Fruit fly (Drosophila melanogaster) whole organism, embryonic: Measurements from ENCODE around the gene Mbs.

ENCODE experiments used
- Ada2b ChIP-seq: fragments of 200-800 bp; sonication (Bioruptor generic); IDR thresholded peaks from 2 replicates; pipeline ENCODE4 v1.3.6; 2022; ENCODE audit warnings: missing biosample characterization, missing genetic modification characterization
- Asciz ChIP-seq: fragments of 200-800 bp; sonication (Bioruptor generic); optimal IDR thresholded peaks from 2 replicates; lab custom pipeline; 2017; ENCODE audit warnings: missing biosample characterization, mild to moderate bottlenecking, missing genetic modification characterization, missing genetic modification reagents
- B-H2 ChIP-seq: fragments of 200-800 bp; sonication (Bioruptor generic); optimal IDR thresholded peaks from 2 replicates; lab custom pipeline; 2018; ENCODE audit warnings: missing biosample characterization, mild to moderate bottlenecking, missing genetic modification characterization
- Bteb2 ChIP-seq: fragments of 200-800 bp; sonication (Bioruptor generic); optimal IDR thresholded peaks from 2 replicates; lab custom pipeline; 2016; ENCODE audit warnings: missing biosample characterization, missing genetic modification characterization
- CG10209 ChIP-seq: fragments of 200-800 bp; sonication (Bioruptor generic); optimal IDR thresholded peaks from 3 replicates; lab custom pipeline; 2017; ENCODE audit warnings: missing biosample characterization, mild to moderate bottlenecking, missing genetic modification characterization, missing genetic modification reagents
- CG1024 ChIP-seq: fragments of 200-800 bp; sonication (Bioruptor generic); IDR thresholded peaks from 2 replicates; pipeline ENCODE4 v1.3.6; 2022; ENCODE audit warnings: missing biosample characterization, missing genetic modification characterization
- CG10267 ChIP-seq: fragments of 200-800 bp; sonication (Bioruptor generic); optimal IDR thresholded peaks from 2 replicates; lab custom pipeline; 2018; ENCODE audit warnings: missing biosample characterization, mild to moderate bottlenecking, missing genetic modification characterization, moderate library complexity
- CG10274 ChIP-seq: fragments of 200-800 bp; sonication (Bioruptor generic); optimal IDR thresholded peaks from 3 replicates; lab custom pipeline; 2017; ENCODE audit warnings: missing biosample characterization, mild to moderate bottlenecking, missing genetic modification characterization
- CG10979 ChIP-seq: fragments of 200-800 bp; sonication (Bioruptor generic); optimal IDR thresholded peaks from 2 replicates; lab custom pipeline; 2018; ENCODE audit warnings: missing biosample characterization, mild to moderate bottlenecking, missing genetic modification characterization, moderate library complexity
- CG1233 ChIP-seq: fragments of 200-800 bp; sonication (Bioruptor generic); optimal IDR thresholded peaks from 4 replicates; lab custom pipeline; 2018; ENCODE audit warnings: missing biosample characterization, mild to moderate bottlenecking, missing genetic modification characterization
- CG12769 ChIP-seq: fragments of 200-800 bp; sonication (Bioruptor generic); optimal IDR thresholded peaks from 2 replicates; lab custom pipeline; 2019; ENCODE audit warnings: missing biosample characterization, mild to moderate bottlenecking, missing genetic modification characterization, moderate library complexity
- CG13296 ChIP-seq: fragments of 200-800 bp; sonication (Bioruptor generic); optimal IDR thresholded peaks from 3 replicates; lab custom pipeline; 2018; ENCODE audit warnings: missing biosample characterization, mild to moderate bottlenecking, missing genetic modification characterization
- CG13894 ChIP-seq: fragments of 200-800 bp; sonication (Bioruptor generic); optimal IDR thresholded peaks from 3 replicates; lab custom pipeline; 2018; ENCODE audit warnings: missing biosample characterization, mild to moderate bottlenecking, missing genetic modification characterization, moderate library complexity
- CG15073 ChIP-seq: fragments of 200-800 bp; sonication (Bioruptor generic); optimal IDR thresholded peaks from 2 replicates; lab custom pipeline; 2016; ENCODE audit warnings: missing biosample characterization, missing genetic modification characterization
- CG15269 ChIP-seq: fragments of 200-800 bp; sonication (Bioruptor generic); optimal IDR thresholded peaks from 2 replicates; lab custom pipeline; 2018; ENCODE audit warnings: missing biosample characterization, mild to moderate bottlenecking, missing genetic modification characterization, moderate library complexity
- CG16779 ChIP-seq: fragments of 200-800 bp; sonication (Bioruptor generic); IDR thresholded peaks from 2 replicates; pipeline ENCODE4 v1.3.6; 2022; ENCODE audit warnings: missing biosample characterization, missing genetic modification characterization
- CG17328 ChIP-seq: fragments of 200-800 bp; sonication (Bioruptor generic); IDR thresholded peaks from 2 replicates; pipeline ENCODE4 v1.3.6; 2022; ENCODE audit warnings: missing biosample characterization, missing genetic modification characterization
- CG18764 ChIP-seq: fragments of 200-800 bp; sonication (Bioruptor generic); optimal IDR thresholded peaks from 3 replicates; lab custom pipeline; 2016; ENCODE audit warnings: missing biosample characterization, missing genetic modification characterization
- CG32772 ChIP-seq: fragments of 200-800 bp; sonication (Bioruptor generic); IDR thresholded peaks from 2 replicates; pipeline ENCODE4 v1.3.6; 2022; ENCODE audit warnings: missing biosample characterization, missing genetic modification characterization
- CG3407 ChIP-seq: fragments of 200-800 bp; sonication (Bioruptor generic); optimal IDR thresholded peaks from 2 replicates; lab custom pipeline; 2018; ENCODE audit warnings: missing biosample characterization, mild to moderate bottlenecking, missing genetic modification characterization
- CG3726 ChIP-seq: fragments of 200-800 bp; sonication (Bioruptor generic); IDR thresholded peaks from 3 replicates; pipeline ENCODE4, ENCODE4 v1.3.6; 2022; ENCODE audit warnings: missing biosample characterization, missing genetic modification characterization
- CG4282 ChIP-seq: fragments of 200-800 bp; sonication (Bioruptor generic); optimal IDR thresholded peaks from 2 replicates; lab custom pipeline; 2016; ENCODE audit warnings: missing biosample characterization, missing genetic modification characterization
- CG4404 ChIP-seq: fragments of 200-800 bp; sonication (Bioruptor generic); IDR thresholded peaks from 2 replicates; pipeline ENCODE4 v1.3.6; 2022; ENCODE audit warnings: missing biosample characterization, missing genetic modification characterization
- CG6683 ChIP-seq: fragments of 200-800 bp; sonication (Bioruptor generic); optimal IDR thresholded peaks from 2 replicates; lab custom pipeline; 2017; ENCODE audit warnings: missing biosample characterization, mild to moderate bottlenecking, missing genetic modification characterization, missing genetic modification reagents
- CG6854 ChIP-seq: fragments of 200-800 bp; sonication (Bioruptor generic); optimal IDR thresholded peaks from 3 replicates; lab custom pipeline; 2017; ENCODE audit warnings: missing biosample characterization, mild to moderate bottlenecking, missing genetic modification characterization
- CG7745 ChIP-seq: fragments of 200-800 bp; sonication (Bioruptor generic); optimal IDR thresholded peaks from 2 replicates; lab custom pipeline; 2018; ENCODE audit warnings: missing biosample characterization, mild to moderate bottlenecking, missing genetic modification characterization, moderate library complexity
- CG8281 ChIP-seq: fragments of 200-800 bp; sonication (Bioruptor generic); optimal IDR thresholded peaks from 2 replicates; lab custom pipeline; 2018; ENCODE audit warnings: missing biosample characterization, mild to moderate bottlenecking, missing genetic modification characterization, moderate library complexity
- Chrac-16 ChIP-seq: fragments of 200-800 bp; sonication (Bioruptor generic); optimal IDR thresholded peaks from 3 replicates; lab custom pipeline; 2016; ENCODE audit warnings: missing biosample characterization, missing genetic modification characterization
- Deaf1 ChIP-seq: fragments of 200-800 bp; optimal IDR thresholded peaks from 3 replicates; lab custom pipeline; 2019; ENCODE audit warnings: missing biosample characterization, mild to moderate bottlenecking, missing genetic modification characterization, moderate library complexity
- ERR ChIP-seq: fragments of 200-800 bp; sonication (Bioruptor generic); optimal IDR thresholded peaks from 2 replicates; lab custom pipeline; 2016; ENCODE audit warnings: missing biosample characterization, missing genetic modification characterization
- Opbp ChIP-seq: fragments of 200-800 bp; sonication (Bioruptor generic); IDR thresholded peaks from 3 replicates; pipeline ENCODE4 v1.3.6; 2022; ENCODE audit warnings: missing biosample characterization, missing genetic modification characterization; ENCODE audit not compliant: partially characterized antibody
- Pdp1 ChIP-seq, 2 experiments: fragments of 200-800 bp; sonication (Bioruptor generic); optimal IDR thresholded peaks; 3 replicates each; lab custom pipeline; 2016; ENCODE audit warnings: missing biosample characterization in 2 of 2, missing genetic modification characterization in 2 of 2, mild to moderate bottlenecking in 1 of 2, moderate library complexity in 1 of 2
- Side ChIP-seq: fragments of 200-800 bp; sonication (Bioruptor generic); optimal IDR thresholded peaks from 2 replicates; lab custom pipeline; 2016; ENCODE audit warnings: missing biosample characterization, missing genetic modification characterization
- abd-A ChIP-seq: fragments of 200-800 bp; sonication (Bioruptor generic); optimal IDR thresholded peaks from 3 replicates; lab custom pipeline; 2019; ENCODE audit warnings: missing biosample characterization, mild to moderate bottlenecking, missing genetic modification characterization, moderate library complexity
- cad ChIP-seq: fragments of >200 bp; optimal IDR thresholded peaks from 2 replicates; lab custom pipeline; 2017; ENCODE audit warnings: missing biosample characterization, missing genetic modification characterization
- caup ChIP-seq: fragments of 200-800 bp; sonication (Bioruptor generic); optimal IDR thresholded peaks from 3 replicates; lab custom pipeline; 2017; ENCODE audit warnings: missing biosample characterization, mild to moderate bottlenecking, missing genetic modification characterization, moderate library complexity; ENCODE audit not compliant: severe bottlenecking
- crp ChIP-seq, 2 experiments: fragments of 200-800 bp; sonication (Bioruptor generic); optimal IDR thresholded peaks; 2 replicates in 1 of 2; 3 replicates in 1 of 2; lab custom pipeline; 2017; ENCODE audit warnings: missing biosample characterization in 2 of 2, missing genetic modification characterization in 2 of 2, mild to moderate bottlenecking in 1 of 2, moderate library complexity in 1 of 2
- dm ChIP-seq: fragments of 200-800 bp; sonication (Bioruptor generic); optimal IDR thresholded peaks from 3 replicates; lab custom pipeline; 2016; ENCODE audit warnings: missing biosample characterization, missing genetic modification characterization
- eve ChIP-seq, 2 experiments: fragments of >200 bp; optimal IDR thresholded peaks; 2 replicates each; lab custom pipeline; 2017; ENCODE audit warnings: missing biosample characterization in 2 of 2, missing genetic modification characterization in 2 of 2
- ftz-f1 ChIP-seq: fragments of 200-800 bp; sonication (Bioruptor generic); optimal IDR thresholded peaks from 2 replicates; lab custom pipeline; 2016; ENCODE audit warnings: missing biosample characterization, missing genetic modification characterization
- h ChIP-seq: fragments of >200 bp; optimal IDR thresholded peaks from 2 replicates; lab custom pipeline; 2017
- ham ChIP-seq: fragments of 200-800 bp; sonication (Bioruptor generic); IDR thresholded peaks from 2 replicates; pipeline ENCODE4 v1.3.6; 2022; ENCODE audit warnings: missing biosample characterization, missing genetic modification characterization
- hkb ChIP-seq, 2 experiments: fragments of 200-800 bp in 1 of 2; fragments of >200 bp in 1 of 2; sonication (Bioruptor generic) in 1 of 2; IDR thresholded peaks in 1 of 2; optimal IDR thresholded peaks in 1 of 2; 2 replicates each; pipeline versions ENCODE4 v1.3.6 to Lab custom; 2017 to 2022; ENCODE audit warnings: missing biosample characterization in 1 of 2, missing genetic modification characterization in 1 of 2
- knrl ChIP-seq: fragments of 200-800 bp; sonication (Bioruptor generic); IDR thresholded peaks from 3 replicates; pipeline ENCODE4 v1.3.6; 2022; ENCODE audit warnings: missing biosample characterization, missing genetic modification characterization; ENCODE audit not compliant: partially characterized antibody
- lilli ChIP-seq: fragments of 200-800 bp; sonication (Bioruptor generic); optimal IDR thresholded peaks from 3 replicates; lab custom pipeline; 2016; ENCODE audit warnings: missing biosample characterization, missing genetic modification characterization
- sens ChIP-seq: fragments of 200-800 bp; sonication (Bioruptor generic); peaks from one replicate; lab custom pipeline; 2016; ENCODE audit warnings: missing biosample characterization, missing genetic modification characterization
- slp2 ChIP-seq: fragments of 200-800 bp; sonication (Bioruptor generic); optimal IDR thresholded peaks from 2 replicates; lab custom pipeline; 2016; ENCODE audit warnings: missing biosample characterization, missing genetic modification characterization
- tup ChIP-seq: fragments of 200-800 bp; sonication (Bioruptor generic); optimal IDR thresholded peaks from 2 replicates; lab custom pipeline; 2016; ENCODE audit warnings: missing biosample characterization, mild to moderate bottlenecking, missing genetic modification characterization, moderate library complexity
- unpg ChIP-seq: fragments of 200-800 bp; sonication (Bioruptor generic); optimal IDR thresholded peaks from 3 replicates; lab custom pipeline; 2018; ENCODE audit warnings: missing biosample characterization, mild to moderate bottlenecking, missing genetic modification characterization, moderate library complexity

The Mbs gene

DNA sequence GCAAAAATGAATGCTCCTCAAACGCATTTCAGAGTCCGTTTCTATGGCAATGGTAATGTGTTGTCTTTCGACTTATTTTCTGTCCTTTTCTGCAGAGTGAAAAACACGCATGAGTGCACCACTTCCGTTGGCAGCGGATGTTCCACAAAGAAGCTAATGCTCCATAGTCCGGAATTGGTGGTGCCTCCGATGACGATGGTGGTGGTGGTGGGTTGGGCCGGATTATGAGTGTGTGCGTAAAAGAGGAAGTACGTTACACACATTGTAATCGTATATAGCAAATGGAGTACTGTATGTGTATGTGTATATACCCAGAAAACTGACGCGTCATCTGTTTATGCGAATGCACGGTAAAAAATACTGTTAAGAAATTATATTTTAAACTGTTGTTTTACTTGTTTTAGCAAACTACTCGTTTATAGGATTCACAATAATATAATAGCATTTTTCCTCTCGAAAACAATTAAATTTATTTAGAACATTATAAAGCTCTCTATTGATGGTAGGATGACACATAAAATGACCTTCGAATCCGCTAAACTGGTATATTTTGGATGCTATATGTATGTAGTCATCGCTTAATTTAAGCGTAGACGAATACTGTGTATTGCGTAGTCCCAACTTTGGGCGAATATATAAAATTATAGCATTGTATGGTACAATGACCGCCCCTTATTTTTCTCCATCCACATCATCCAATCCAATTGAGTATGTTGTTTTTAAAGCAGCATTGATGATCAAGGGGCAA lies 6.5 kb upstream of the Mbs start (continued):
- TF ChIP-seq Ada2b (peak; percentile 46; the same call in 1 of the 2 replicates), CG1024 (GFP tag; lab: Robert Waterston, UW) (0 out of 2 replicates have a peak, but pooled peaks have one; percentile 25), cad (GFP tag; lab: Kevin White, UChicago) (no peak), CG3407 (no peak), CG8281 (no peak), lilli (GFP tag; lab: Kevin White, UChicago) (no peak), Bteb2 (GFP tag; lab: Kevin White, UChicago) (peak; percentile 16), slp2 (GFP tag; lab: Kevin White, UChicago) (no peak), h (no peak), Pdp1 (GFP tag; optimal IDR thresholded peaks at IDR 0.05; lab: Kevin White, UChicago) (peak in 1 of 2 experiments; percentile 14), CG18764 (GFP tag; lab: Kevin White, UChicago) (no peak), ERR (GFP tag; lab: Kevin White, UChicago) (no peak), CG3726 (GFP tag; lab: Robert Waterston, UW) (no peak), CG32772 (peak; percentile 11; the same call in 1 of the 2 replicates), CG4282 (no peak), CG13296 (GFP tag; lab: Kevin White, UChicago) (no peak), Asciz (GFP tag; lab: Kevin White, UChicago) (no peak), Opbp (GFP tag; lab: Robert Waterston, UW) (no peak), CG6854 (GFP tag; lab: Kevin White, UChicago) (no peak), CG4404 (GFP tag; lab: Robert Waterston, UW) (no peak), CG10267 (peak; percentile 38), CG13894 (tag; lab: Kevin White, UChicago) (peak; percentile 81), Chrac-16 (GFP tag; lab: Kevin White, UChicago) (no peak), sens (GFP tag; lab: Kevin White, UChicago) (peak; percentile 93), CG7745 (tag; lab: Kevin White, UChicago) (no peak), dm (GFP tag; lab: Kevin White, UChicago) (no peak), Deaf1 (tag; lab: Kevin White, UChicago) (no peak), hkb (optimal IDR thresholded peaks at IDR 0.05; lab: Kevin White, UChicago) (no peak), hkb (GFP tag; IDR thresholded peaks at IDR 0.05; lab: Robert Waterston, UW) (peak; percentile 51), CG10209 (GFP tag; lab: Kevin White, UChicago) (peak; percentile 3), Side (GFP tag; lab: Kevin White, UChicago) (no peak), CG17328 (GFP tag; lab: Robert Waterston, UW) (peak; percentile 47; the same call in 1 of the 2 replicates), ftz-f1 (GFP tag; lab: Kevin White, UChicago) (no peak), CG6683 (peak; percentile 25), abd-A (tag; lab: Kevin White, UChicago) (no peak), CG15269 (no peak), crp (GFP tag; optimal IDR thresholded peaks at IDR 0.05; lab: Kevin White, UChicago) (no peak), knrl (GFP tag; lab: Robert Waterston, UW) (no peak), unpg (GFP tag; lab: Kevin White, UChicago) (peak; percentile 73), caup (GFP tag; lab: Kevin White, UChicago) (no peak), B-H2 (no peak), CG12769 (no peak), CG16779 (no peak), tup (GFP tag; lab: Kevin White, UChicago) (no peak), CG1233 (GFP tag; lab: Kevin White, UChicago) (no peak), CG10979 (peak; percentile 7), eve (GFP tag; optimal IDR thresholded peaks at IDR 0.05; lab: Kevin White, UChicago) (no peak), CG15073 (no peak), CG10274 (GFP tag; lab: Kevin White, UChicago) (no peak), ham (GFP tag; lab: Robert Waterston, UW) (no peak)
